Fruit fly (Drosophila melanogaster) whole organism, pupa: ENCODE data around the gene CG14615.

Source experiments
- CG10348 ChIP-seq: fragments of 200-800 bp; sonication (Bioruptor generic); IDR thresholded peaks from 2 replicates; pipeline ENCODE4 v1.3.6; 2022; ENCODE audit warnings: missing biosample characterization, missing genetic modification characterization
- CG12605 ChIP-seq: fragments of 200-800 bp; sonication (Bioruptor generic); IDR thresholded peaks from 2 replicates; pipeline ENCODE4 v1.3.6; 2022; ENCODE audit warnings: missing biosample characterization, missing genetic modification characterization
- CG13204 ChIP-seq: fragments of 200-800 bp; sonication (Bioruptor generic); optimal IDR thresholded peaks from 2 replicates; lab custom pipeline; 2018; ENCODE audit warnings: missing biosample characterization, mild to moderate bottlenecking, missing genetic modification characterization, moderate library complexity
- CG14655 ChIP-seq: fragments of 200-800 bp; sonication (Bioruptor generic); optimal IDR thresholded peaks from 3 replicates; lab custom pipeline; 2017; ENCODE audit warnings: mild to moderate bottlenecking, missing biosample characterization, missing genetic modification reagents, missing genetic modification characterization
- CG15710 ChIP-seq: fragments of 200-800 bp; sonication (Bioruptor generic); optimal IDR thresholded peaks from 2 replicates; lab custom pipeline; 2018; ENCODE audit warnings: missing biosample characterization, mild to moderate bottlenecking, missing genetic modification characterization, moderate library complexity
- CG17806 ChIP-seq: fragments of 200-800 bp; sonication (Bioruptor generic); optimal IDR thresholded peaks from 2 replicates; lab custom pipeline; 2018; ENCODE audit warnings: missing biosample characterization, mild to moderate bottlenecking, missing genetic modification characterization, moderate library complexity
- CG32121 ChIP-seq: fragments of 200-800 bp; sonication (Bioruptor generic); IDR thresholded peaks from 2 replicates; pipeline ENCODE4 v1.3.6; 2022; ENCODE audit warnings: missing biosample characterization, missing genetic modification characterization
- CG34367 ChIP-seq: fragments of 200-800 bp; sonication (Bioruptor generic); optimal IDR thresholded peaks from 2 replicates; lab custom pipeline; 2018; ENCODE audit warnings: missing biosample characterization, mild to moderate bottlenecking, missing genetic modification characterization
- CG4496 ChIP-seq: fragments of 200-800 bp; sonication (Bioruptor generic); IDR thresholded peaks from 3 replicates; pipeline ENCODE4 v1.3.6; 2022; ENCODE audit warnings: missing biosample characterization, missing genetic modification characterization
- CG8159 ChIP-seq: fragments of 200-800 bp; sonication (Bioruptor generic); optimal IDR thresholded peaks from 3 replicates; lab custom pipeline; 2018; ENCODE audit warnings: missing biosample characterization, mild to moderate bottlenecking, missing genetic modification characterization, moderate library complexity
- CG8301 ChIP-seq: fragments of 200-800 bp; sonication (Bioruptor generic); optimal IDR thresholded peaks from 2 replicates; lab custom pipeline; 2018; ENCODE audit warnings: missing biosample characterization, mild to moderate bottlenecking, missing genetic modification characterization
- CG9948 ChIP-seq: fragments of 200-800 bp; sonication (Bioruptor generic); optimal IDR thresholded peaks from 2 replicates; lab custom pipeline; 2018; ENCODE audit warnings: missing biosample characterization, mild to moderate bottlenecking, missing genetic modification characterization, moderate library complexity
- D1 ChIP-seq: fragments of 200-800 bp; sonication (Bioruptor generic); optimal IDR thresholded peaks from 2 replicates; lab custom pipeline; 2018; ENCODE audit warnings: missing biosample characterization, mild to moderate bottlenecking, missing genetic modification characterization, moderate library complexity
- EcR ChIP-seq: fragments of 200-800 bp; sonication (Bioruptor generic); optimal IDR thresholded peaks from 3 replicates; lab custom pipeline; 2019; ENCODE audit warnings: missing biosample characterization, missing genetic modification characterization, mild to moderate bottlenecking, moderate library complexity, missing genetic modification reagents
- Ets98B ChIP-seq: fragments of 200-800 bp; sonication (Bioruptor generic); IDR thresholded peaks from 2 replicates; pipeline ENCODE4 v1.3.6; 2022; ENCODE audit warnings: missing biosample characterization, missing genetic modification characterization
- Pif1A ChIP-seq: fragments of 200-800 bp; sonication (Bioruptor generic); optimal IDR thresholded peaks from 3 replicates; lab custom pipeline; 2016; ENCODE audit warnings: missing biosample characterization, missing genetic modification characterization
- Pif1B ChIP-seq: fragments of 200-800 bp; sonication (Bioruptor generic); optimal IDR thresholded peaks from 3 replicates; lab custom pipeline; 2016; ENCODE audit warnings: missing biosample characterization, missing genetic modification characterization
- Snoo ChIP-seq: fragments of 200-800 bp; sonication (Bioruptor generic); optimal IDR thresholded peaks from 3 replicates; lab custom pipeline; 2017; ENCODE audit warnings: missing biosample characterization, mild to moderate bottlenecking, missing genetic modification characterization, inconsistent platforms
- fd96Ca ChIP-seq: fragments of 200-800 bp; sonication (Bioruptor generic); IDR thresholded peaks from 3 replicates; pipeline ENCODE4 v1.3.6; 2022; ENCODE audit warnings: missing biosample characterization, missing genetic modification characterization
- gl ChIP-seq: fragments of 200-800 bp; sonication (Bioruptor generic); optimal IDR thresholded peaks from 2 replicates; lab custom pipeline; 2018; ENCODE audit warnings: missing biosample characterization, mild to moderate bottlenecking, missing genetic modification characterization
- rn ChIP-seq: fragments of 200-800 bp; sonication (Bioruptor generic); IDR thresholded peaks from 2 replicates; pipeline ENCODE4 v1.3.6; 2022; ENCODE audit warnings: missing biosample characterization, missing genetic modification characterization

CG14615 gene

dm6 chrX:22461218-22461760 is 12.0 kb upstream of the CG14615 start:
- TF ChIP-seq Ets98B: peak; percentile 50
- peak; percentile 67 for TF ChIP-seq CG32121 (GFP tag; lab: Robert Waterston, UW)
- TF ChIP-seq CG15710: no peak
- TF ChIP-seq CG12605: peak; percentile 76
- no peak for TF ChIP-seq CG13204 (GFP tag; lab: Kevin White, UChicago)
- no peak for TF ChIP-seq Pif1A (GFP tag; lab: Kevin White, UChicago)
- TF ChIP-seq gl (tag; lab: Kevin White, UChicago): no peak
- TF ChIP-seq CG10348 (GFP tag; lab: Robert Waterston, UW): no peak
- TF ChIP-seq fd96Ca (GFP tag; lab: Robert Waterston, UW): peak; percentile 55; the same call in 1 of the 3 replicates
- TF ChIP-seq CG4496: peak; percentile 74
- TF ChIP-seq CG17806 (tag; lab: Kevin White, UChicago): no peak

dm6 chrX:22456180-22456948 is 7.1 kb upstream of the CG14615 start:
- TF ChIP-seq Pif1A (GFP tag; lab: Kevin White, UChicago) (no peak), D1 (no peak), CG10348 (GFP tag; lab: Robert Waterston, UW) (no peak), CG17806 (tag; lab: Kevin White, UChicago) (no peak), rn (GFP tag; lab: Robert Waterston, UW) (no peak), Pif1B (GFP tag; lab: Kevin White, UChicago) (no peak), CG14655 (GFP tag; lab: Kevin White, UChicago) (no peak), CG8159 (tag; lab: Kevin White, UChicago) (no peak), CG4496 (no peak; the same call in 2 of the 3 replicates), CG15710 (no peak)

dm6 chrX:22455509-22456179 is 6.4 kb upstream of the CG14615 start, which contains the start of gene Usp2:
Gene Usp2 (plus strand): TSS chrX:22455803.
- no peak for TF ChIP-seq CG14655 (GFP tag; lab: Kevin White, UChicago)
- no peak for TF ChIP-seq CG15710
- no peak for TF ChIP-seq CG9948 (tag; lab: Kevin White, UChicago)
- TF ChIP-seq Pif1A (GFP tag; lab: Kevin White, UChicago): no peak
- TF ChIP-seq rn (GFP tag; lab: Robert Waterston, UW): 0 out of 2 replicates have a peak, but pooled peaks have one; percentile 4
- TF ChIP-seq CG4496: no peak
- TF ChIP-seq CG13204 (GFP tag; lab: Kevin White, UChicago): no peak
- no peak for TF ChIP-seq fd96Ca (GFP tag; lab: Robert Waterston, UW)
- TF ChIP-seq EcR: no peak
- TF ChIP-seq CG8301 (tag; lab: Kevin White, UChicago): peak; percentile 11

- TF ChIP-seq CG4496 (peak; percentile 44; the same call in 1 of the 3 replicates), Pif1A (GFP tag; lab: Kevin White, UChicago) (no peak), CG17806 (tag; lab: Kevin White, UChicago) (no peak), gl (tag; lab: Kevin White, UChicago) (no peak), EcR (no peak)
Measured at dm6 chrX:22455023-22455422, 5.7 kb upstream of the CG14615 start, which contains the start of gene wap. Gene wap (minus strand): TSS chrX:22455422.

- TF ChIP-seq Pif1A (GFP tag; lab: Kevin White, UChicago) (no peak), Ets98B (no peak), CG15710 (no peak), CG17806 (tag; lab: Kevin White, UChicago) (no peak), CG9948 (tag; lab: Kevin White, UChicago) (no peak), D1 (no peak), Snoo (tag; lab: Kevin White, UChicago) (no peak), CG14655 (GFP tag; lab: Kevin White, UChicago) (no peak), rn (GFP tag; lab: Robert Waterston, UW) (no peak), Pif1B (GFP tag; lab: Kevin White, UChicago) (no peak), CG34367 (tag; lab: Kevin White, UChicago) (no peak), CG8159 (tag; lab: Kevin White, UChicago) (no peak), CG13204 (GFP tag; lab: Kevin White, UChicago) (no peak), CG12605 (no peak), CG4496 (no peak), CG8301 (tag; lab: Kevin White, UChicago) (no peak), EcR (no peak)
Measured at dm6 chrX:22443954-22444910, 5.1 kb downstream of the CG14615 start, which contains the start of gene CG14621. Gene CG14621 (plus strand): TSS chrX:22444227.
